Worm (Caenorhabditis elegans): ENCODE results near the gene C02F5.3.

DNA sequence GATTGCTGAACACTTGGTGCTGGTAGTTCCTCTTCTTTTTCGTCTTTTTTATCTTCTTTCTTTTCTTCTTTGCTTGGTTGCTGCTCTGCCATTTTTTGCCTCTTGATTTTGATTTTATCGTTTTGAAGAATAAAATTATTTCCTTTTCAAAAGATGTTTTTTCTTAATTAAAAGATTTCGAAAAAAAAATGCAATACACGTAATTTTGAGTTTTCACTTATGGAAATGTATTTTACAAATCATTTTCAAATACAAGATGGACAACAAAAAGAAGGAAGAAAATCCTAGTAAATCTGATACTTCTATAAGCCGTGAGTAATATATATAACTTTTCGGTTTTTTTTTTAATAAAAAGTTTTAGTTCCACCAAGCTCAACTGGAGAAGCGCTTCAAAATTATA is 3.7 kb downstream of the C02F5.3 start, which contains the start of the genes C02F5.10 and C02F5.2:
- TF ChIP-seq blmp-1 (tag; optimal IDR thresholded peaks at IDR 0.05), result no peak
- no peak for TF ChIP-seq snpc-4 (tag; optimal IDR thresholded peaks at IDR 0.05)
- no peak for TF ChIP-seq tbx-8 (GFP tag; optimal IDR thresholded peaks at IDR 0.05)
- TF ChIP-seq nhr-12 (tag; optimal IDR thresholded peaks at IDR 0.05), result no peak
